Fruit fly (Drosophila melanogaster) whole organism, wandering third instar larva: ENCODE data around the gene Mst98Ca.

Experiments
- Dfd ChIP-seq: fragments of >200 bp; optimal IDR thresholded peaks from 2 replicates; lab custom pipeline; 2017; ENCODE audit warnings: missing biosample characterization, missing genetic modification characterization
- Mio ChIP-seq: sonication (Bioruptor generic); optimal IDR thresholded peaks from 2 replicates; lab custom pipeline; 2016; ENCODE audit warnings: missing biosample characterization, missing genetic modification characterization
- usp ChIP-seq: fragments of >200 bp; optimal IDR thresholded peaks from 2 replicates; lab custom pipeline; 2017; ENCODE audit warnings: missing biosample characterization, missing genetic modification characterization

DNA sequence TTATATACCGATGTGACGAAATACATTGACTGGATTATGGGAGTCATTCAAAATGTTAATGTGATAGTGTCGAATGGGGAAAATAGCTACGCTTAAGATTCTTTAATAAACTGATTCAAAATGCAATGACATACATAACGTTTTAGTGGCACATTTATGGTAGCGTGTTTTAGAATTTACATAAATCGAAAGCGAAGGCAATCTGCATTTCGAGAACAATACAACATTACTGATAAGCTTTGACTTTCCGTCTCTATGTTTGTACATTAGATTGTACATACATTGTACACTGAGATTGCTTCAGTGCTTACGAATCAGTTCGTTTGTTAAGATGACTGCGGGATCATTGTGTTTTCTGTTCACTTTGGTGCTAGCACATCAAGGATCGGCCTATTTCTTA, 7.7 kb upstream of the Mst98Ca start, which contains the start of gene CG34437:
- no peak for TF ChIP-seq Dfd (GFP tag; lab: Kevin White, UChicago)
- TF ChIP-seq Mio (GFP tag; lab: Kevin White, UChicago), result no peak
- no peak for TF ChIP-seq usp
